Worm (Caenorhabditis elegans): ENCODE measurements around the gene Y41D4B.24.

Gene Y41D4B.24

DNA sequence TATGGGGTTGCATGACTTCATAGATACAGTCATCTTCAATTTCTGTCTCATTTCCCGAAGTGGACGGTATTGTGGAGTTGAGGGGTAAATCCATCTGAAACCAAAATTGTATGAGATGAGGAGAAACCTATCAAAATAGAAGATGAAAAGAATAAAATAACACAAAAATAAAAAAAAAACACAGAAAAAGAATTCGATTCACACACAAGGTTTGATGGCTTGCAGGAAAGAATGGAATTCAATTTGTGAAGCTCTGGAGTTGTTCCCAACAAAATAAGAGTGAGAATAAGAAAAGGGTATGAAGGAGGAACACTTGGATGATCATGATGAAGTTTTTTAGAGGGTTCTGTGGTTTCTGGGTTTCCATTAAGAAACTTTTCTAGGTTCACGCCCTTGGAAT, at the start of gene Y41D4B.24:
Gene Y41D4B.24 (minus strand): TSS at position 101 of the 400 bp plus-strand sequence.
- TF ChIP-seq ceh-83 (GFP tag; optimal IDR thresholded peaks at IDR 0.05) (no peak), lin-13 (tag; optimal IDR thresholded peaks at IDR 0.05) (no peak), unc-39 (tag; optimal IDR thresholded peaks at IDR 0.05) (no peak), flh-1 (GFP tag; optimal IDR thresholded peaks at IDR 0.05) (no peak), elt-1 (tag; optimal IDR thresholded peaks at IDR 0.05; ENCODE audit: borderline replicate concordance, insufficient read depth) (no peak), ham-2 (GFP tag; optimal IDR thresholded peaks at IDR 0.05) (no peak), nhr-12 (tag; optimal IDR thresholded peaks at IDR 0.05) (no peak), mls-2 (tag; optimal IDR thresholded peaks at IDR 0.05) (no peak), unc-62 (GFP tag; optimal IDR thresholded peaks at IDR 0.05) (no peak), ztf-11 (tag; optimal IDR thresholded peaks at IDR 0.05) (no peak), ces-1 (GFP tag; optimal IDR thresholded peaks at IDR 0.05) (no peak), elt-3 (tag; optimal IDR thresholded peaks at IDR 0.05) (no peak), hlh-1 (tag; optimal IDR thresholded peaks at IDR 0.05) (no peak), nhr-2 (tag; optimal IDR thresholded peaks at IDR 0.05) (no peak), mep-1 (tag; optimal IDR thresholded peaks at IDR 0.05) (no peak), unc-120 (tag; optimal IDR thresholded peaks at IDR 0.05; ENCODE audit: poor library complexity, severe bottlenecking) (no peak), M03D4.4 (tag; optimal IDR thresholded peaks at IDR 0.05) (no peak), nhr-237 (tag; optimal IDR thresholded peaks at IDR 0.05) (no peak)

DNA sequence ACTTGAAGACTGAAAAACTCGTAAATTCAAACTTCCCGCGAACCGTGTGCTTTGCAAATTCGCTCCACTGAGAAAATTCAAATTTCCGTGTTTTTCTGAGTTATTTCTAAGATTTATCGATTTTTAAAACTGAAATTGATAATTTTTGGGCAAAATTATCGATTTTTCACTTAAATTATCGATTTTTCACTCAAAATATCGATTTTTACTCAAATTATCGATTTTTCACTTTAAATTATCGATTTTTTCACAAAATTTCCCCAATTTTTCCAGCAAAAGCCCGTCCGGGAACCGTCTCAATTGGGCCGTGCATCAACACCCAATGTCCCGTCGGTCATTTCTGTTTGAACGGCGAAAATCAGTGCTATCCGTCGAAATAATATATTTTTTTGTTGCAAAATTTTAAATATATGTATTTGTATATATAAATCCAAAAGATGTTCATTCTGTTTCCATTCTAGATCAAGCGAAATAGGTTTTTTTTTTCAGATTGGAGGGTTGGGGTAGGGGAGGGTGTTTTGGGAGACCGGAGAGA, 45.6 kb upstream of the Y41D4B.24 start:
- TF ChIP-seq drap-1 (GFP tag; optimal IDR thresholded peaks at IDR 0.05) = no peak
- TF ChIP-seq hlh-1 (tag; optimal IDR thresholded peaks at IDR 0.05) = no peak

DNA sequence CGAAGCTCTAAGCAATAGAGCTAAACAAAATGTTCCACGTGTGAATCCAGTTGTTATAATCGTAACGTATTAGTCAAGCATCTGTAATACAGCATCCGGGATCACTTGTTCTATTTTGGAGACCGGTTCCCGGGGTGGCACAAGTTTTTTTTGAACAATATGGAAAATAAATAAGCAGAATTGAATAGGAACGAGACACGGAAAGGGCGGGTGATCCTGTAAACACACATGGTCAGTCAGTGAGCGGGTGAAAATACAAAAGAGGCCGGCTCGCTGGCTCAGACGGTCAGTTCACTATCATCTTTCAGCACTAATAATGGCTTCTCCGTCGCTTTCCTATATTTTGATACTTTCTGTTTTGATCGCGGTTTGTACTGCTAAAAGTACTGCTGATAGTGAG, 43.9 kb upstream of the Y41D4B.24 start, which contains the start of gene K08D12.8:
Gene K08D12.8 (plus strand): TSS at position 301 of the 400 bp plus-strand sequence.
- TF ChIP-seq nhr-76 (tag; optimal IDR thresholded peaks at IDR 0.05) = no peak
- TF ChIP-seq sptf-1 (tag; optimal IDR thresholded peaks at IDR 0.05) = no peak
- TF ChIP-seq mls-2 (tag; optimal IDR thresholded peaks at IDR 0.05) = no peak
- no peak for TF ChIP-seq unc-120 (tag; optimal IDR thresholded peaks at IDR 0.05; ENCODE audit: poor library complexity, severe bottlenecking)
- no peak for TF ChIP-seq tbx-8 (GFP tag; optimal IDR thresholded peaks at IDR 0.05)
- no peak for TF ChIP-seq lsy-2 (tag; optimal IDR thresholded peaks at IDR 0.05)
- TF ChIP-seq lin-13 (tag; optimal IDR thresholded peaks at IDR 0.05) = no peak
- no peak for TF ChIP-seq M03D4.4 (tag; optimal IDR thresholded peaks at IDR 0.05)
- TF ChIP-seq sem-2 (GFP tag; optimal IDR thresholded peaks at IDR 0.05) = no peak
- no peak for TF ChIP-seq elt-1 (tag; optimal IDR thresholded peaks at IDR 0.05; ENCODE audit: borderline replicate concordance, insufficient read depth)
- TF ChIP-seq nhr-12 (tag; optimal IDR thresholded peaks at IDR 0.05) = no peak
- no peak for TF ChIP-seq pha-4 (tag; optimal IDR thresholded peaks at IDR 0.05)
- no peak for TF ChIP-seq elt-3 (tag; optimal IDR thresholded peaks at IDR 0.05)
- TF ChIP-seq ztf-11 (tag; optimal IDR thresholded peaks at IDR 0.05) = no peak
- no peak for TF ChIP-seq nhr-28 (tag; optimal IDR thresholded peaks at IDR 0.05)
- TF ChIP-seq ceh-39 (tag; optimal IDR thresholded peaks at IDR 0.05) = no peak
- no peak for TF ChIP-seq nhr-237 (tag; optimal IDR thresholded peaks at IDR 0.05)
- no peak for TF ChIP-seq hlh-1 (tag; optimal IDR thresholded peaks at IDR 0.05)

DNA sequence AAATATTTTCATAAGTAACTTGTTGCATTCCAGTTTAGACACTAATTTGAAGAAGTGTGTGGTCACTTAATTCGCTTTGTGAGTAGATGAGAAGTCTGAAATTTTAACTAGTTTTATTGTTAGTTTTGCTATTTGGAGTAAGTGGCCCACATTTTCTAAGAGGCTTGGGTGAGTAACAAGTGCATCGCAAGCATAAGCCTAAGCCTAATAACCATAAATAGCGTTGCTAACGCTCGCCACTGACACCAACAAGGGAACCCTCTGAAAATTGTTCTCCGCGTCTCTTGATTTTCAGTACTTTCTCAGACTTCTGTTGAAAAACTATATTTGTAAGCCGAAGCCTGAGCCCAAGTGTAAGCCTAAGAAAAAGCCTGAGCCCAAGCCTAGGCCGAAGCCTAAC, 42.3 kb upstream of the Y41D4B.24 start, which contains the start of gene epic-3:
Gene epic-3 (minus strand): TSS at position 101 of the 400 bp plus-strand sequence.
- TF ChIP-seq mep-1 (tag; optimal IDR thresholded peaks at IDR 0.05) (no peak), ces-1 (GFP tag; optimal IDR thresholded peaks at IDR 0.05) (no peak), cnd-1 (tag; optimal IDR thresholded peaks at IDR 0.05) (no peak), sptf-1 (tag; optimal IDR thresholded peaks at IDR 0.05) (no peak), nhr-28 (tag; optimal IDR thresholded peaks at IDR 0.05) (no peak), elt-3 (tag; optimal IDR thresholded peaks at IDR 0.05) (no peak)

DNA sequence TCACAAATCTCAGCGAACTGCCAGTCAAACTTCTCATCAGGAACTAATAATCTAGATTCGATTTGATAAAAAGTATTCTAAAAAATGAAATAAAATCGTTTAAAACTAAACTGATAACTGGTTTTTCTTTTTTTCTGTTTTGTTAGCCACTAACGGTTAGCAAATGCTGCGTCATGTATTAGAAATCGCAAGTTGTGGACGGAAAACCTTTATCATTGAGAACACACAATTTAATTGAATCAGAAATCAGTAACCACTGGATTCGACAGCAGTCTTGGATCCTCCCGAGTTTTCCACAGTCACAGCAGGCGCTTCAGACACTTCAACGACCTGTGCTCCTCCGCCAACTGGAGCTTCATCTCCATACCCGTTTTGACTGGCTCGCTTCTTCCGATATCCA, 41.0 kb upstream of the Y41D4B.24 start:
- no peak for TF ChIP-seq flh-1 (GFP tag; optimal IDR thresholded peaks at IDR 0.05)
- no peak for TF ChIP-seq nhr-12 (tag; optimal IDR thresholded peaks at IDR 0.05)
- TF ChIP-seq ceh-39 (tag; optimal IDR thresholded peaks at IDR 0.05) = no peak
- no peak for TF ChIP-seq mab-5 (tag; optimal IDR thresholded peaks at IDR 0.05)
- TF ChIP-seq mep-1 (tag; optimal IDR thresholded peaks at IDR 0.05) = no peak
- no peak for TF ChIP-seq nhr-2 (tag; optimal IDR thresholded peaks at IDR 0.05)
- no peak for TF ChIP-seq snpc-4 (tag; optimal IDR thresholded peaks at IDR 0.05)
- no peak for TF ChIP-seq nhr-76 (tag; optimal IDR thresholded peaks at IDR 0.05)
- TF ChIP-seq ces-1 (GFP tag; optimal IDR thresholded peaks at IDR 0.05) = no peak
- no peak for TF ChIP-seq elt-3 (tag; optimal IDR thresholded peaks at IDR 0.05)
- no peak for TF ChIP-seq sptf-1 (tag; optimal IDR thresholded peaks at IDR 0.05)
- TF ChIP-seq lin-13 (tag; optimal IDR thresholded peaks at IDR 0.05) = no peak
- no peak for TF ChIP-seq tbx-8 (GFP tag; optimal IDR thresholded peaks at IDR 0.05)
- no peak for TF ChIP-seq nhr-28 (tag; optimal IDR thresholded peaks at IDR 0.05)
- no peak for TF ChIP-seq M03D4.4 (tag; optimal IDR thresholded peaks at IDR 0.05)
- TF ChIP-seq pha-4 (tag; optimal IDR thresholded peaks at IDR 0.05) = no peak
- no peak for TF ChIP-seq bed-3 (GFP tag; optimal IDR thresholded peaks at IDR 0.05)
- no peak for TF ChIP-seq nhr-237 (tag; optimal IDR thresholded peaks at IDR 0.05)
- no peak for TF ChIP-seq lin-32 (GFP tag; optimal IDR thresholded peaks at IDR 0.05)

Data from whole organism, mixed stage, embryonic.